Fruit fly (Drosophila melanogaster) whole organism, embryonic: ENCODE data around the gene CheA29a.

ENCODE experiments used
- CG10462 ChIP-seq: fragments of 200-800 bp; sonication (Bioruptor generic); optimal IDR thresholded peaks from 2 replicates; lab custom pipeline; 2016; ENCODE audit warnings: missing biosample characterization, missing genetic modification characterization
- CG5245 ChIP-seq: fragments of 200-800 bp; sonication (Bioruptor generic); optimal IDR thresholded peaks from 3 replicates; lab custom pipeline; 2016; ENCODE audit warnings: missing biosample characterization, missing genetic modification characterization
- CG6175 ChIP-seq: fragments of 200-800 bp; sonication (Bioruptor generic); IDR thresholded peaks from 3 replicates; pipeline ENCODE4 v1.3.6; 2022; ENCODE audit warnings: missing biosample characterization, missing genetic modification characterization
- CHES-1-like ChIP-seq: fragments of 200-800 bp; sonication (Bioruptor generic); optimal IDR thresholded peaks from 2 replicates; lab custom pipeline; 2016; ENCODE audit warnings: missing biosample characterization, missing genetic modification characterization
- Dll ChIP-seq: fragments of 200-800 bp; sonication (Bioruptor generic); IDR thresholded peaks from 4 replicates; pipeline ENCODE4 v1.3.6; 2022; ENCODE audit warnings: missing biosample characterization, missing genetic modification characterization; ENCODE audit not compliant: partially characterized antibody
- Gug ChIP-seq: fragments of 200-800 bp; sonication (Bioruptor generic); IDR thresholded peaks from 4 replicates; pipeline ENCODE4 v1.3.6; 2022; ENCODE audit warnings: missing biosample characterization, missing genetic modification characterization
- Mad ChIP-seq: fragments of 200-800 bp; sonication (Bioruptor generic); optimal IDR thresholded peaks from 2 replicates; lab custom pipeline; 2016; ENCODE audit warnings: missing biosample characterization, missing genetic modification characterization
- Ravus ChIP-seq: fragments of 200-800 bp; sonication (Bioruptor generic); IDR thresholded peaks from 2 replicates; pipeline ENCODE4 v1.3.6; 2022; ENCODE audit warnings: missing biosample characterization, missing genetic modification characterization
- cwo ChIP-seq: fragments of 200-800 bp; sonication (Bioruptor generic); optimal IDR thresholded peaks from 3 replicates; lab custom pipeline; 2017; ENCODE audit warnings: missing biosample characterization, missing genetic modification characterization, mild to moderate bottlenecking, moderate library complexity, missing genetic modification reagents
- exex ChIP-seq: fragments of 200-800 bp; sonication (Bioruptor generic); optimal IDR thresholded peaks from 4 replicates; lab custom pipeline; 2018; ENCODE audit warnings: missing biosample characterization, mild to moderate bottlenecking, missing genetic modification characterization, moderate library complexity
- gsb ChIP-seq: fragments of 200-800 bp; sonication (Bioruptor generic); IDR thresholded peaks from 2 replicates; pipeline ENCODE4 v1.3.6; 2022; ENCODE audit warnings: missing biosample characterization, missing genetic modification characterization
- sens ChIP-seq: fragments of 200-800 bp; sonication (Bioruptor generic); peaks from one replicate; lab custom pipeline; 2016; ENCODE audit warnings: missing biosample characterization, missing genetic modification characterization
- zen ChIP-seq: fragments of 200-800 bp; sonication (Bioruptor generic); optimal IDR thresholded peaks from 3 replicates; lab custom pipeline; 2018; ENCODE audit warnings: missing biosample characterization, mild to moderate bottlenecking, missing genetic modification characterization, moderate library complexity

DNA sequence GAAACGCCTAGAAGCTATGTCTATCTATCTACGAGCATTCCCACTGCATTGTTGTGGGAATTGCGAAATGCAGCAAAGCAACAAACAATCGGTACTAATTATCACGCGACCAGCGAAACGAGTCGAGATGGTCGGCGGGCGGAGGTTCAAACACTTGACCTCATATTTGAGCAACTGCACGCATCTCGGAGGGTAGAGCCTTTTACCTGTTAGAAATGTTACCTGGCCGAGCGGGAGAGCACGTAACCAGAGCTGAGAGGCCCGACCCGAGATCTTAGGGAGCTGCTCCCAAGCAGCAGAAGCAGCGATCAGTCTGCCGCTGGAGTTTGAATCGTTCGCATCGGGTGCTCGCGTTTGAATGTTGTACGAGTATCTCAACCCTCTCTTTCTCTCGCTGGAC lies 1.2 kb downstream of the CheA29a start:
- TF ChIP-seq Gug (GFP tag; lab: Robert Waterston, UW): no peak
- TF ChIP-seq sens (GFP tag; lab: Kevin White, UChicago): peak; percentile 9
- no peak for TF ChIP-seq CHES-1-like
- TF ChIP-seq CG6175: no peak
- no peak for TF ChIP-seq gsb (GFP tag; lab: Robert Waterston, UW)
- 0 out of 4 replicates have a peak, but pooled peaks have one; percentile 28 for TF ChIP-seq Dll (GFP tag; lab: Robert Waterston, UW)
- peak; percentile 51 for TF ChIP-seq cwo (GFP tag; lab: Kevin White, UChicago)
- peak; percentile 42 for TF ChIP-seq zen (tag; lab: Kevin White, UChicago)
- TF ChIP-seq Ravus: no peak
- TF ChIP-seq CG5245 (GFP tag; lab: Kevin White, UChicago): no peak
- no peak for TF ChIP-seq CG10462 (GFP tag; lab: Kevin White, UChicago)
- no peak for TF ChIP-seq exex (tag; lab: Kevin White, UChicago)
- no peak for TF ChIP-seq Mad (GFP tag; lab: Kevin White, UChicago)
